Fruit fly (Drosophila melanogaster) whole organism, adult: ENCODE data around the gene CG7366.
A peak's percentile ranks its signal among the peaks of the same experiment; 100 is the strongest.

ENCODE experiments used
- CG12768 ChIP-seq: fragments of 200-800 bp; sonication (Bioruptor generic); optimal IDR thresholded peaks from 2 replicates; lab custom pipeline; 2017; ENCODE audit warnings: missing biosample characterization, missing genetic modification characterization, mild to moderate bottlenecking, moderate library complexity, missing genetic modification reagents
- CG33017 ChIP-seq: fragments of 200-800 bp; sonication (Bioruptor generic); optimal IDR thresholded peaks from 2 replicates; lab custom pipeline; 2018; ENCODE audit warnings: missing biosample characterization, mild to moderate bottlenecking, missing genetic modification characterization, moderate library complexity
- CG7101 ChIP-seq: fragments of 200-800 bp; sonication (Bioruptor generic); optimal IDR thresholded peaks from 2 replicates; lab custom pipeline; 2018; ENCODE audit warnings: missing biosample characterization, mild to moderate bottlenecking, missing genetic modification characterization, moderate library complexity
- Hr96 ChIP-seq: fragments of 200-800 bp; sonication (Bioruptor generic); optimal IDR thresholded peaks from 2 replicates; lab custom pipeline; 2016; ENCODE audit warnings: missing biosample characterization, missing genetic modification characterization
- Mnt ChIP-seq: fragments of 200-800 bp; sonication (Bioruptor generic); optimal IDR thresholded peaks from 2 replicates; lab custom pipeline; 2016; ENCODE audit warnings: missing biosample characterization, mild to moderate bottlenecking, missing genetic modification characterization
- cic ChIP-seq: fragments of 200-800 bp; sonication (Bioruptor generic); optimal IDR thresholded peaks from 2 replicates; lab custom pipeline; 2017; ENCODE audit warnings: missing biosample characterization, mild to moderate bottlenecking, missing genetic modification characterization, moderate library complexity
- cnc ChIP-seq, 2 experiments: fragments of >200 bp; optimal IDR thresholded peaks; 2 replicates each; lab custom pipeline; 2017
- kay ChIP-seq: fragments of 200-800 bp; sonication (Bioruptor generic); peaks from one replicate; lab custom pipeline; 2016; ENCODE audit warnings: missing biosample characterization, missing genetic modification characterization, borderline replicate concordance
- pad ChIP-seq: fragments of 200-800 bp; sonication (Bioruptor generic); optimal IDR thresholded peaks from 3 replicates; lab custom pipeline; 2017; ENCODE audit warnings: missing biosample characterization, missing genetic modification characterization, mild to moderate bottlenecking, moderate library complexity, missing genetic modification reagents

dm6 chr3L:8185263-8186227 is 16.7 kb downstream of the CG7366 start:
- TF ChIP-seq Hr96 (GFP tag; lab: Kevin White, UChicago) (peak; percentile 73), CG33017 (tag; lab: Kevin White, UChicago) (peak; percentile 60), cnc (optimal IDR thresholded peaks at IDR 0.05; lab: Kevin White, UChicago) (no peak), CG7101 (tag; lab: Kevin White, UChicago) (peak; percentile 40), cic (peak; percentile 94), Mnt (GFP tag; lab: Kevin White, UChicago) (peak; percentile 37), pad (GFP tag; lab: Kevin White, UChicago) (peak; percentile 20), CG12768 (GFP tag; lab: Kevin White, UChicago) (peak; percentile 70), kay (GFP tag; lab: Kevin White, UChicago) (no peak)
